Worm (Caenorhabditis elegans) whole organism, early embryonic: ENCODE results near the gene sir-2.3.

Experiments
- B0310.2 ChIP-seq: sonication (generic microtip); optimal IDR thresholded peaks from 2 replicates; lab custom pipeline; 2016; ENCODE audit warnings: mild to moderate bottlenecking, missing genetic modification characterization, missing compliant biosample characterization
- F13C5.2 ChIP-seq: sonication (generic microtip); optimal IDR thresholded peaks from 2 replicates; lab custom pipeline; 2017; ENCODE audit warnings: mild to moderate bottlenecking, missing genetic modification characterization, inconsistent platforms, missing compliant biosample characterization
- aly-1 ChIP-seq: sonication (generic microtip); optimal IDR thresholded peaks from 2 replicates; lab custom pipeline; 2016; ENCODE audit warnings: missing genetic modification characterization, missing compliant biosample characterization
- ama-1 ChIP-seq: fragments of 150-350 bp; optimal IDR thresholded peaks from 2 replicates; lab custom pipeline; 2014
- ceh-13 ChIP-seq: fragments of 200-800 bp; sonication (Bioruptor generic); optimal IDR thresholded peaks from 2 replicates; lab custom pipeline; 2018; ENCODE audit warnings: mild to moderate bottlenecking, missing genetic modification characterization, missing compliant biosample characterization
- ceh-36 ChIP-seq: sonication (generic microtip); optimal IDR thresholded peaks from 2 replicates; lab custom pipeline; 2016; ENCODE audit warnings: missing genetic modification characterization, inconsistent platforms, missing compliant biosample characterization
- ets-7 ChIP-seq: sonication (generic microtip); optimal IDR thresholded peaks from 2 replicates; lab custom pipeline; 2016; ENCODE audit warnings: missing genotype, missing genetic modification characterization, missing compliant biosample characterization
- flt-1 ChIP-seq: fragments of 200-800 bp; sonication (Bioruptor generic); IDR thresholded peaks from 2 replicates; pipeline ENCODE4 v1.3.6; 2022; ENCODE audit warnings: missing genetic modification characterization, missing compliant biosample characterization
- hmbx-1 ChIP-seq: sonication (generic microtip); optimal IDR thresholded peaks from 2 replicates; lab custom pipeline; 2016; ENCODE audit warnings: mild to moderate bottlenecking, missing genetic modification characterization, missing compliant biosample characterization
- hmg-4 ChIP-seq: fragments of 200-800 bp; sonication (Bioruptor generic); optimal IDR thresholded peaks from 2 replicates; lab custom pipeline; 2018; ENCODE audit warnings: mild to moderate bottlenecking, missing genetic modification characterization, missing compliant biosample characterization
- hnd-1 ChIP-seq: sonication (generic microtip); optimal IDR thresholded peaks from 2 replicates; lab custom pipeline; 2016; ENCODE audit warnings: missing genetic modification characterization, missing compliant biosample characterization
- pes-1 ChIP-seq: fragments of 200-800 bp; sonication (Bioruptor generic); IDR thresholded peaks from 2 replicates; pipeline ENCODE4 v1.3.6; 2022; ENCODE audit warnings: missing genetic modification reagents, missing genetic modification characterization, missing compliant biosample characterization
- scrt-1 ChIP-seq: fragments of 200-800 bp; sonication (Bioruptor generic); IDR thresholded peaks from 2 replicates; pipeline ENCODE4 v1.3.6; 2022; ENCODE audit warnings: missing genetic modification characterization, missing compliant biosample characterization
- sea-1 ChIP-seq: fragments of 200-800 bp; sonication (Bioruptor generic); conservative IDR thresholded peaks from 2 replicates; pipeline ENCODE4 v1.3.6; 2022; ENCODE audit warnings: missing genetic modification characterization, missing compliant biosample characterization
- tbx-11 ChIP-seq: fragments of 200-800 bp; sonication (Bioruptor generic); IDR thresholded peaks from 2 replicates; pipeline ENCODE4 v1.3.6; 2022; ENCODE audit warnings: missing genetic modification characterization, missing compliant biosample characterization
- tbx-37 ChIP-seq: fragments of 200-800 bp; sonication (Bioruptor generic); conservative IDR thresholded peaks from 2 replicates; pipeline ENCODE4 v1.3.6; 2022; ENCODE audit warnings: missing genetic modification reagents, missing genetic modification characterization, missing compliant biosample characterization
- tra-4 ChIP-seq: sonication (generic microtip); optimal IDR thresholded peaks from 2 replicates; lab custom pipeline; 2017; ENCODE audit warnings: missing genetic modification characterization, missing compliant biosample characterization

The sir-2.3 gene

DNA sequence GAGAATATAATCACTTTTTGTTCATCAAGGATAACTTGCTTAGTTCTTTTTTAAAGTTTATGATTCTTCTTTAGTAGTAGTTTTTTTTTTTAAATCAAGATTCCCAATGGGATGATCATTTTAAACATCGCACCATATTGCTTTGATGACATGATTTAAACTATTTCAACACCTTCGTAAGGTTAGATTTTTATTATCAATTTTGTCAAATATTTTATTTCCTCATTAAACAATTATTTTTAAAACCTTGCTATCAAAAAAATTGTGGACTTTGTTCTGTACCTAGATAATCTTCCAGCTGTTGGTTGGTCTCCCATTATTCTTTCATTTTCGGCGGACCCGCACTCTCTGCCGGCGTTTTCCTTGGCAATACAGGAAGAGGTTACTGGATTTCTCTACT, at the start of gene sir-2.3:
TSS of gene sir-2.3 (plus strand) at position 301 of the 400 bp plus-strand sequence.
- TF ChIP-seq sea-1 (GFP tag; lab: Robert Waterston, UW): no peak
- TF ChIP-seq ceh-36 (tag; lab: Kevin White, UChicago): no peak
- no peak for TF ChIP-seq aly-1
- no peak for TF ChIP-seq B0310.2
- no peak for TF ChIP-seq hmg-4 (GFP tag; lab: Kevin White, UChicago)
- no peak for TF ChIP-seq tbx-37 (GFP tag; lab: Robert Waterston, UW)
- no peak for TF ChIP-seq ets-7 (tag; lab: Kevin White, UChicago)
- TF ChIP-seq tbx-11 (GFP tag; lab: Robert Waterston, UW): no peak
- no peak for TF ChIP-seq ceh-13
- no peak for TF ChIP-seq ama-1
- no peak for TF ChIP-seq F13C5.2 (tag; lab: Kevin White, UChicago)
- TF ChIP-seq pes-1 (GFP tag; lab: Robert Waterston, UW): no peak
- TF ChIP-seq hmbx-1 (tag; lab: Kevin White, UChicago): no peak
- no peak for TF ChIP-seq hnd-1 (tag; lab: Kevin White, UChicago)
- no peak for TF ChIP-seq flt-1 (GFP tag; lab: Robert Waterston, UW)
- TF ChIP-seq scrt-1: no peak
- TF ChIP-seq tra-4 (tag; lab: Kevin White, UChicago): no peak

DNA sequence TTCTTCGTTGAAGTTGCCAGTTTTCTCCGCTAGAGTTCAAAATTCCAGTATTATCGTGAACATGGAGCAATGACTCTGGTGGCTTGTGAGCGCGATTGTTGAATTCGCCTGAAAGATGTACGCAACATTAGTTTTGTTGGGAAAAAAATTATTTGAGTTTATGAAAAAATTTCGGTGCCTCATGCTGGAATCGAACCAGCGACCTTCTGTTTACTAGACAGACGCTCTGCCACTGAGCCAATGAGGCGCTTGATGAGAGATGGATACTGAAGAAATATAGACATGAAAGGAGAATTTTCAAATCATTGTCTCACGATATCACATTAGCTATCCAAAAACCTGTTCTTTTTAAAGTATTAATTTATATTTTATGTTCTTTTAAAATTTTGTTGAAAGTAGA, 48.0 kb upstream of the sir-2.3 start:
- TF ChIP-seq aly-1 (no peak), tbx-11 (GFP tag; lab: Robert Waterston, UW) (no peak), ets-7 (tag; lab: Kevin White, UChicago) (no peak), scrt-1 (no peak), pes-1 (GFP tag; lab: Robert Waterston, UW) (no peak), tbx-37 (GFP tag; lab: Robert Waterston, UW) (no peak), F13C5.2 (tag; lab: Kevin White, UChicago) (no peak), tra-4 (tag; lab: Kevin White, UChicago) (no peak), B0310.2 (no peak), hnd-1 (tag; lab: Kevin White, UChicago) (no peak), hmg-4 (GFP tag; lab: Kevin White, UChicago) (no peak), ama-1 (no peak), flt-1 (GFP tag; lab: Robert Waterston, UW) (no peak), sea-1 (GFP tag; lab: Robert Waterston, UW) (no peak), ceh-13 (no peak)

ce11 chrX:13284091-13284490, 47.4 kb upstream of the sir-2.3 start, which contains the start of gene cyp-14A4:
cyp-14A4 (minus strand) TSS chrX:13284197.
- TF ChIP-seq tbx-37 (GFP tag; lab: Robert Waterston, UW) (no peak), pes-1 (GFP tag; lab: Robert Waterston, UW) (no peak), ama-1 (no peak), ceh-13 (no peak), ceh-36 (tag; lab: Kevin White, UChicago) (no peak), hmg-4 (GFP tag; lab: Kevin White, UChicago) (no peak), hmbx-1 (tag; lab: Kevin White, UChicago) (no peak), hnd-1 (tag; lab: Kevin White, UChicago) (no peak), tbx-11 (GFP tag; lab: Robert Waterston, UW) (no peak), sea-1 (GFP tag; lab: Robert Waterston, UW) (no peak)

- TF ChIP-seq aly-1 (no peak), tbx-11 (GFP tag; lab: Robert Waterston, UW) (no peak), B0310.2 (no peak), flt-1 (GFP tag; lab: Robert Waterston, UW) (no peak), ceh-13 (no peak), hnd-1 (tag; lab: Kevin White, UChicago) (no peak), ceh-36 (tag; lab: Kevin White, UChicago) (no peak), sea-1 (GFP tag; lab: Robert Waterston, UW) (no peak), hmg-4 (GFP tag; lab: Kevin White, UChicago) (no peak), tra-4 (tag; lab: Kevin White, UChicago) (no peak), pes-1 (GFP tag; lab: Robert Waterston, UW) (no peak), tbx-37 (GFP tag; lab: Robert Waterston, UW) (no peak), scrt-1 (no peak), F13C5.2 (tag; lab: Kevin White, UChicago) (no peak), ets-7 (tag; lab: Kevin White, UChicago) (no peak), hmbx-1 (tag; lab: Kevin White, UChicago) (no peak), ama-1 (no peak)
These were observed 46.9 kb upstream of the sir-2.3 start for ce11 chrX:13284618-13285017.

- no peak for TF ChIP-seq tbx-37 (GFP tag; lab: Robert Waterston, UW)
- TF ChIP-seq F13C5.2 (tag; lab: Kevin White, UChicago): no peak
- TF ChIP-seq sea-1 (GFP tag; lab: Robert Waterston, UW): no peak
- no peak for TF ChIP-seq hmg-4 (GFP tag; lab: Kevin White, UChicago)
These were observed 45.0 kb upstream of the sir-2.3 start, which contains the start of gene R04D3.2 for ce11 chrX:13286533-13286932. R04D3.2 (minus strand) TSS chrX:13286633.

DNA sequence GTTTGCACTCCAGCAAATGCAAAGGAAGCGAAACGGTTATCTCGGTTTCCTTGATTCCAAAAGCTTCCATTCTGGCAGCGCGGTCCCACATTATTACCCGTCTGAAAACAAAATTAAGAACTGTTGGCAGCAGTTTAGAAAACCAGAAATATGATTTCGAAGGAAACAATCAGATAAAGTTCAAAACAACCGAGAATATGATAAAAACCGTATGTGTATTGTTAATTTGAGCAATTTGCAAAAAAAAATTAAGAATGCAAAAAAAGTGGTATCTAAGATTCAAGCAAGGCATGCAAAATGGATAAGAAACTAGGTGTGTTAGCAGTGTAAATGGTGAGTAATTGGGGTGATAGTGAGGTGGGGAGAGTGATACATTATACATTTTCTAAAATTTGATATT, 42.8 kb upstream of the sir-2.3 start, which contains the start of gene R04D3.4:
TSS of gene R04D3.4 (minus strand) at position 101 of the 400 bp plus-strand sequence.
- no peak for TF ChIP-seq tra-4 (tag; lab: Kevin White, UChicago)
- TF ChIP-seq pes-1 (GFP tag; lab: Robert Waterston, UW): no peak
- TF ChIP-seq ets-7 (tag; lab: Kevin White, UChicago): no peak
- TF ChIP-seq sea-1 (GFP tag; lab: Robert Waterston, UW): no peak
- no peak for TF ChIP-seq ceh-13
- TF ChIP-seq hnd-1 (tag; lab: Kevin White, UChicago): no peak
- no peak for TF ChIP-seq aly-1
- no peak for TF ChIP-seq hmg-4 (GFP tag; lab: Kevin White, UChicago)
- no peak for TF ChIP-seq B0310.2
- no peak for TF ChIP-seq tbx-11 (GFP tag; lab: Robert Waterston, UW)
- TF ChIP-seq F13C5.2 (tag; lab: Kevin White, UChicago): no peak
- TF ChIP-seq ama-1: no peak
- no peak for TF ChIP-seq flt-1 (GFP tag; lab: Robert Waterston, UW)
- no peak for TF ChIP-seq tbx-37 (GFP tag; lab: Robert Waterston, UW)
- TF ChIP-seq scrt-1: no peak

DNA sequence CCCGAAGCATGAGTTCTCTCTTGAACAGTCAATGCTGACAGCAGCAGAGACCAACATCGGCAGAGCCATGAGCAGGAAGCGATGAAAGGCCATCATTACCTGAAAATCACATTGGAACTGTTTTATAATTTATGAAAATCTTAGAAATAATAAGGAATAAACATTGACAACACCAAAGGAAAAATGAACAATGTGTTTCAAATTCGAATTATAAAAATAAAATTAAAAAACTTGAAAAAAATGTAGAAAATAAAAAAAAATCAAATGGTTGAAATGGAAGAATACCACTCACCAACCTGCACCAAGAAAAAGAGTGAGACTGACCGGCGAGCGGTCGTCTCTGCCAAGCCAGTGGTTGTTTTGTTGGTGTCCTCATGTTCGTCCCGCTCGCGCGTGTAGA, 41.0 kb upstream of the sir-2.3 start, which contains the start of gene R04D3.3:
TSS of gene R04D3.3 (minus strand) at position 101 of the 400 bp plus-strand sequence.
- TF ChIP-seq hnd-1 (tag; lab: Kevin White, UChicago) (no peak), ceh-36 (tag; lab: Kevin White, UChicago) (no peak), tra-4 (tag; lab: Kevin White, UChicago) (no peak), F13C5.2 (tag; lab: Kevin White, UChicago) (no peak), pes-1 (GFP tag; lab: Robert Waterston, UW) (no peak)
